Fruit fly (Drosophila melanogaster) whole organism, embryonic: ENCODE data around the gene CG11882.

Experiments used
- Abd-B ChIP-seq: fragments of 200-800 bp; sonication (Bioruptor generic); optimal IDR thresholded peaks from 2 replicates; lab custom pipeline; 2018; ENCODE audit warnings: missing biosample characterization, mild to moderate bottlenecking, missing genetic modification characterization, moderate library complexity
- Atf-2 ChIP-seq: fragments of 200-800 bp; sonication (Bioruptor generic); optimal IDR thresholded peaks from 2 replicates; lab custom pipeline; 2016; ENCODE audit warnings: missing biosample characterization, missing genetic modification characterization
- CG10979 ChIP-seq: fragments of 200-800 bp; sonication (Bioruptor generic); optimal IDR thresholded peaks from 2 replicates; lab custom pipeline; 2018; ENCODE audit warnings: missing biosample characterization, mild to moderate bottlenecking, missing genetic modification characterization, moderate library complexity
- CG11247 ChIP-seq: fragments of 200-800 bp; sonication (Bioruptor generic); IDR thresholded peaks from 2 replicates; pipeline ENCODE4 v1.3.6; 2022; ENCODE audit warnings: missing biosample characterization, missing genetic modification characterization
- CG11695 ChIP-seq: fragments of 200-800 bp; sonication (Bioruptor generic); IDR thresholded peaks from 3 replicates; pipeline ENCODE4 v1.3.6; 2022; ENCODE audit warnings: missing biosample characterization, missing genetic modification characterization
- CG11696 ChIP-seq: fragments of 200-800 bp; sonication (Bioruptor generic); IDR thresholded peaks from 2 replicates; pipeline ENCODE4 v1.3.6; 2022; ENCODE audit warnings: missing biosample characterization, missing genetic modification characterization
- CG12942 ChIP-seq: fragments of 200-800 bp; sonication (Bioruptor generic); optimal IDR thresholded peaks from 3 replicates; lab custom pipeline; 2016; ENCODE audit warnings: missing biosample characterization, missing genetic modification characterization
- CG13894 ChIP-seq: fragments of 200-800 bp; sonication (Bioruptor generic); optimal IDR thresholded peaks from 3 replicates; lab custom pipeline; 2018; ENCODE audit warnings: missing biosample characterization, mild to moderate bottlenecking, missing genetic modification characterization, moderate library complexity
- CG14441 ChIP-seq: fragments of 200-800 bp; sonication (Bioruptor generic); IDR thresholded peaks from 2 replicates; pipeline ENCODE4 v1.3.6; 2022; ENCODE audit warnings: missing biosample characterization, missing genetic modification characterization
- CG1529 ChIP-seq: fragments of 200-800 bp; sonication (Bioruptor generic); optimal IDR thresholded peaks from 3 replicates; lab custom pipeline; 2018; ENCODE audit warnings: missing biosample characterization, missing genetic modification characterization
- CG1603 ChIP-seq: fragments of 200-800 bp; sonication (Bioruptor generic); optimal IDR thresholded peaks from 2 replicates; lab custom pipeline; 2019; ENCODE audit warnings: missing biosample characterization, mild to moderate bottlenecking, missing genetic modification characterization, moderate library complexity
- CG17186 ChIP-seq: fragments of 200-800 bp; sonication (Bioruptor generic); optimal IDR thresholded peaks from 3 replicates; lab custom pipeline; 2017; ENCODE audit warnings: missing biosample characterization, missing genetic modification reagents, missing genetic modification characterization
- CG17361 ChIP-seq: fragments of 200-800 bp; sonication (Bioruptor generic); IDR thresholded peaks from 3 replicates; pipeline ENCODE4 v1.3.6; 2022; ENCODE audit warnings: missing biosample characterization, missing genetic modification characterization
- CG18262 ChIP-seq: fragments of 200-800 bp; optimal IDR thresholded peaks from 3 replicates; lab custom pipeline; 2019; ENCODE audit warnings: missing biosample characterization, mild to moderate bottlenecking, missing genetic modification characterization, moderate library complexity
- CG2678 ChIP-seq: fragments of 200-800 bp; sonication (Bioruptor generic); optimal IDR thresholded peaks from 3 replicates; lab custom pipeline; 2019; ENCODE audit warnings: missing biosample characterization, mild to moderate bottlenecking, missing genetic modification characterization, moderate library complexity
- CG2712 ChIP-seq: fragments of 200-800 bp; optimal IDR thresholded peaks from 3 replicates; lab custom pipeline; 2019; ENCODE audit warnings: missing biosample characterization, mild to moderate bottlenecking, missing genetic modification characterization, moderate library complexity
- CG4328 ChIP-seq: fragments of 200-800 bp; sonication (Bioruptor generic); optimal IDR thresholded peaks from 3 replicates; lab custom pipeline; 2017; ENCODE audit warnings: missing biosample characterization, missing genetic modification reagents, missing genetic modification characterization
- CG4424 ChIP-seq: fragments of 200-800 bp; sonication (Bioruptor generic); optimal IDR thresholded peaks from 3 replicates; lab custom pipeline; 2016; ENCODE audit warnings: missing biosample characterization, missing genetic modification characterization
- CG7357 ChIP-seq: fragments of 200-800 bp; sonication (Bioruptor generic); IDR thresholded peaks from 3 replicates; pipeline ENCODE4 v1.3.6; 2022; ENCODE audit warnings: missing biosample characterization, missing genetic modification characterization
- CG7556 ChIP-seq: fragments of 200-800 bp; sonication (Bioruptor generic); optimal IDR thresholded peaks from 2 replicates; lab custom pipeline; 2017; ENCODE audit warnings: missing biosample characterization, mild to moderate bottlenecking, missing genetic modification characterization
- CG7839 ChIP-seq: fragments of 200-800 bp; sonication (Bioruptor generic); optimal IDR thresholded peaks from 3 replicates; lab custom pipeline; 2018; ENCODE audit warnings: missing biosample characterization, mild to moderate bottlenecking, missing genetic modification characterization, moderate library complexity
- CG9437 ChIP-seq: fragments of 200-800 bp; sonication (Bioruptor generic); optimal IDR thresholded peaks from 2 replicates; lab custom pipeline; 2018; ENCODE audit warnings: missing biosample characterization, mild to moderate bottlenecking, missing genetic modification characterization
- CG9727 ChIP-seq: fragments of 200-800 bp; sonication (Bioruptor generic); optimal IDR thresholded peaks from 3 replicates; lab custom pipeline; 2017; ENCODE audit warnings: missing biosample characterization, mild to moderate bottlenecking, missing genetic modification characterization
- Chrac-16 ChIP-seq: fragments of 200-800 bp; sonication (Bioruptor generic); optimal IDR thresholded peaks from 3 replicates; lab custom pipeline; 2016; ENCODE audit warnings: missing biosample characterization, missing genetic modification characterization
- CoRest ChIP-seq: fragments of 200-800 bp; sonication (Bioruptor generic); optimal IDR thresholded peaks from 3 replicates; lab custom pipeline; 2018; ENCODE audit warnings: missing biosample characterization, mild to moderate bottlenecking, missing genetic modification characterization, moderate library complexity
- Dbx ChIP-seq: fragments of 200-800 bp; sonication (Bioruptor generic); IDR thresholded peaks from 3 replicates; pipeline ENCODE4 v1.3.6; 2022; ENCODE audit warnings: missing biosample characterization, missing genetic modification characterization
- Dek ChIP-seq: fragments of 200-800 bp; sonication (Bioruptor generic); optimal IDR thresholded peaks from 3 replicates; lab custom pipeline; 2019; ENCODE audit warnings: missing biosample characterization, mild to moderate bottlenecking, missing genetic modification characterization, moderate library complexity
- Eip74EF ChIP-seq, 2 experiments: fragments of 200-800 bp in 1 of 2; fragments of >200 bp in 1 of 2; sonication (Bioruptor generic) in 1 of 2; optimal IDR thresholded peaks; 2 replicates each; lab custom pipeline; 2017 to 2019; ENCODE audit warnings: missing biosample characterization in 2 of 2, missing genetic modification characterization in 2 of 2, mild to moderate bottlenecking in 1 of 2, moderate library complexity in 1 of 2
- Elba2 ChIP-seq: fragments of 200-800 bp; sonication (Bioruptor generic); optimal IDR thresholded peaks from 3 replicates; lab custom pipeline; 2016; ENCODE audit warnings: missing biosample characterization, missing genetic modification characterization
- Hey ChIP-seq: fragments of 200-800 bp; sonication (Bioruptor generic); optimal IDR thresholded peaks from 3 replicates; lab custom pipeline; 2018; ENCODE audit warnings: missing biosample characterization, mild to moderate bottlenecking, missing genetic modification characterization
- HmgZ ChIP-seq: fragments of 200-800 bp; sonication (Bioruptor generic); optimal IDR thresholded peaks from 2 replicates; lab custom pipeline; 2018; ENCODE audit warnings: missing biosample characterization, mild to moderate bottlenecking, missing genetic modification characterization
- Med ChIP-seq: fragments of 200-800 bp; sonication (Bioruptor generic); peaks from one replicate; lab custom pipeline; 2016; ENCODE audit warnings: missing biosample characterization, missing genetic modification characterization, mild to moderate bottlenecking, inconsistent platforms, moderate library complexity
- Nf-YA ChIP-seq: fragments of 200-800 bp; sonication (Bioruptor generic); IDR thresholded peaks from 2 replicates; pipeline ENCODE4 v1.3.6; 2022; ENCODE audit warnings: missing biosample characterization, missing genetic modification characterization
- Oli ChIP-seq: fragments of 200-800 bp; sonication (Bioruptor generic); optimal IDR thresholded peaks from 2 replicates; lab custom pipeline; 2018; ENCODE audit warnings: missing biosample characterization, mild to moderate bottlenecking, missing genetic modification characterization, moderate library complexity
- cas ChIP-seq: fragments of 200-800 bp; sonication (Bioruptor generic); IDR thresholded peaks from 2 replicates; pipeline ENCODE4 v1.3.6; 2022; ENCODE audit warnings: missing biosample characterization, missing genetic modification characterization
- cg ChIP-seq: fragments of 200-800 bp; sonication (Bioruptor generic); optimal IDR thresholded peaks from 3 replicates; lab custom pipeline; 2019; ENCODE audit warnings: missing biosample characterization, mild to moderate bottlenecking, missing genetic modification characterization, moderate library complexity
- crol ChIP-seq: fragments of 200-800 bp; sonication (Bioruptor generic); IDR thresholded peaks from 2 replicates; pipeline ENCODE4 v1.3.6; 2022; ENCODE audit warnings: missing biosample characterization, missing genetic modification characterization
- crp ChIP-seq, 2 experiments: fragments of 200-800 bp; sonication (Bioruptor generic); optimal IDR thresholded peaks; 2 replicates in 1 of 2; 3 replicates in 1 of 2; lab custom pipeline; 2017; ENCODE audit warnings: missing biosample characterization in 2 of 2, missing genetic modification characterization in 2 of 2, mild to moderate bottlenecking in 1 of 2, moderate library complexity in 1 of 2
- disco-r ChIP-seq: fragments of 200-800 bp; sonication (Bioruptor generic); optimal IDR thresholded peaks from 2 replicates; lab custom pipeline; 2016; ENCODE audit warnings: missing biosample characterization, missing genetic modification characterization
- dmrt11E ChIP-seq: fragments of 200-800 bp; sonication (Bioruptor generic); optimal IDR thresholded peaks from 3 replicates; lab custom pipeline; 2018; ENCODE audit warnings: missing biosample characterization, mild to moderate bottlenecking, missing genetic modification characterization, moderate library complexity
- exex ChIP-seq: fragments of 200-800 bp; sonication (Bioruptor generic); optimal IDR thresholded peaks from 4 replicates; lab custom pipeline; 2018; ENCODE audit warnings: missing biosample characterization, mild to moderate bottlenecking, missing genetic modification characterization, moderate library complexity
- fd102C ChIP-seq: fragments of 200-800 bp; sonication (Bioruptor generic); optimal IDR thresholded peaks from 2 replicates; lab custom pipeline; 2018; ENCODE audit warnings: missing biosample characterization, mild to moderate bottlenecking, missing genetic modification characterization, moderate library complexity
- fu2 ChIP-seq: fragments of 200-800 bp; sonication (Bioruptor generic); optimal IDR thresholded peaks from 2 replicates; lab custom pipeline; 2016; ENCODE audit warnings: missing biosample characterization, missing genetic modification characterization
- klu ChIP-seq: fragments of 200-800 bp; sonication (Bioruptor generic); IDR thresholded peaks from 2 replicates; pipeline ENCODE4 v1.3.6; 2022; ENCODE audit warnings: missing biosample characterization, missing genetic modification characterization
- nerfin-1 ChIP-seq: fragments of 200-800 bp; sonication (Bioruptor generic); optimal IDR thresholded peaks from 3 replicates; lab custom pipeline; 2019; ENCODE audit warnings: missing biosample characterization, mild to moderate bottlenecking, missing genetic modification characterization, moderate library complexity
- sc ChIP-seq, 3 experiments: fragments of >200 bp in 2 of 3; fragments of 200-800 bp in 1 of 3; sonication (Bioruptor generic) in 1 of 3; optimal IDR thresholded peaks; 2 replicates in 2 of 3; 3 replicates in 1 of 3; lab custom pipeline; 2017; ENCODE audit warnings: mild to moderate bottlenecking in 1 of 3, missing biosample characterization in 1 of 3, missing genetic modification characterization in 1 of 3, missing genetic modification reagents in 1 of 3
- sens ChIP-seq: fragments of 200-800 bp; sonication (Bioruptor generic); peaks from one replicate; lab custom pipeline; 2016; ENCODE audit warnings: missing biosample characterization, missing genetic modification characterization
- tap ChIP-seq: fragments of 200-800 bp; optimal IDR thresholded peaks from 3 replicates; lab custom pipeline; 2019; ENCODE audit warnings: missing biosample characterization, mild to moderate bottlenecking, missing genetic modification characterization, moderate library complexity
- wek ChIP-seq: fragments of 200-800 bp; sonication (Bioruptor generic); optimal IDR thresholded peaks from 3 replicates; lab custom pipeline; 2018; ENCODE audit warnings: missing biosample characterization, mild to moderate bottlenecking, missing genetic modification characterization, moderate library complexity

The CG11882 gene

dm6 chr3R:29196967-29197611, 49.1 kb upstream of the CG11882 start, which contains the start of gene CG14515 (continued):
- TF ChIP-seq CG7556 (peak; percentile 39), CG13894 (tag; lab: Kevin White, UChicago) (no peak), CG4328 (no peak), CG17186 (GFP tag; lab: Kevin White, UChicago) (no peak), Med (GFP tag; lab: Kevin White, UChicago) (peak; percentile 40), Abd-B (GFP tag; lab: Kevin White, UChicago) (peak; percentile 7), CoRest (tag; lab: Kevin White, UChicago) (peak; percentile 11), Oli (tag; lab: Kevin White, UChicago) (peak; percentile 13), CG4424 (GFP tag; lab: Kevin White, UChicago) (peak; percentile 21), Atf-2 (no peak), dmrt11E (tag; lab: Kevin White, UChicago) (no peak), sens (GFP tag; lab: Kevin White, UChicago) (peak; percentile 76), Hey (tag; lab: Kevin White, UChicago) (no peak), exex (tag; lab: Kevin White, UChicago) (no peak), CG2712 (tag; lab: Kevin White, UChicago) (peak; percentile 17), tap (tag; lab: Kevin White, UChicago) (no peak), CG11695 (GFP tag; lab: Robert Waterston, UW) (0 out of 3 replicates have a peak, but pooled peaks have one; percentile 12), klu (GFP tag; lab: Robert Waterston, UW) (no peak), Dbx (GFP tag; lab: Robert Waterston, UW) (no peak), CG9727 (GFP tag; lab: Kevin White, UChicago) (no peak), wek (GFP tag; lab: Kevin White, UChicago) (no peak), crol (GFP tag; lab: Robert Waterston, UW) (no peak), sc (optimal IDR thresholded peaks at IDR 0.05; lab: Kevin White, UChicago) (no peak), sc (GFP tag; optimal IDR thresholded peaks at IDR 0.05; lab: Kevin White, UChicago) (no peak), CG11247 (no peak), CG1603 (no peak), HmgZ (tag; lab: Kevin White, UChicago) (no peak), cas (GFP tag; lab: Robert Waterston, UW) (no peak), CG10979 (peak; percentile 3), crp (GFP tag; optimal IDR thresholded peaks at IDR 0.05; lab: Kevin White, UChicago) (no peak), fd102C (GFP tag; lab: Kevin White, UChicago) (no peak), CG7839 (tag; lab: Kevin White, UChicago) (peak; percentile 18), CG7357 (GFP tag; lab: Robert Waterston, UW) (no peak), CG14441 (GFP tag; lab: Robert Waterston, UW) (0 out of 2 replicates have a peak, but pooled peaks have one; percentile 4), CG1529 (GFP tag; lab: Kevin White, UChicago) (no peak), disco-r (GFP tag; lab: Kevin White, UChicago) (no peak), nerfin-1 (tag; lab: Kevin White, UChicago) (no peak), CG17361 (GFP tag; lab: Robert Waterston, UW) (peak; percentile 44; the same call in 2 of the 3 replicates), fu2 (GFP tag; lab: Kevin White, UChicago) (no peak), CG11696 (GFP tag; lab: Robert Waterston, UW) (no peak), Eip74EF (GFP tag; optimal IDR thresholded peaks at IDR 0.05; lab: Kevin White, UChicago) (peak in 1 of 2 experiments; percentile 26), CG12942 (no peak), CG18262 (tag; lab: Kevin White, UChicago) (peak; percentile 47), CG2678 (tag; lab: Kevin White, UChicago) (peak; percentile 20), CG9437 (GFP tag; lab: Kevin White, UChicago) (peak; percentile 7), cg (GFP tag; lab: Kevin White, UChicago) (no peak), Chrac-16 (GFP tag; lab: Kevin White, UChicago) (no peak), Elba2 (no peak), Nf-YA (GFP tag; lab: Robert Waterston, UW) (no peak), Dek (tag; lab: Kevin White, UChicago) (no peak)
